Worm (Caenorhabditis elegans) whole organism, L2 larva: Measurements from ENCODE around the gene idh-1.

ENCODE experiments used
- C34F6.9 ChIP-seq: fragments of 150-350 bp; optimal IDR thresholded peaks from 2 replicates; lab custom pipeline; 2014; ENCODE audit warnings: missing biosample characterization, missing genetic modification characterization
- ama-1 ChIP-seq: fragments of 150-350 bp; optimal IDR thresholded peaks from 2 replicates; lab custom pipeline; 2018; ENCODE audit warnings: inconsistent platforms

DNA sequence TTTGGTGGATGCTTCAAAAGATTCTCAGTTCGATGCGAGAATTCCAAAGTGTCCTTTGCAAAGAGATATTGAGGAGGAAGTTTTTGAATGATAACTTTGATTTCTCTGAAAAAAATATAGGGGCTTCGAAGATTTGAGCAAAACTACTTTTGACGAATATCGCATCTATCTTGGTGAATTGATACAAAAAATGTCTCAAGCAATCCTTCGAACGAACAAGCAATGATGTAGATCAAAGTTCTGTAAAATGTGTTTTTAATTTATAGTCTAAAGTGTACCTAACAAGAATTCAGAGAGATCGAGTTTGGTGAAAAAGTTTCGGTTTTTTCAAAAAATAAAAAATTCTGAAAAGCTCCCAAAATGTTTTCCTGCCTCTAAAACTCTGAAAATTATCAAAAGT is 43.6 kb downstream of the idh-1 start, which contains the start of gene F56D5.3:
- no peak for TF ChIP-seq C34F6.9 (tag; lab: Kevin White, UChicago)
- no peak for TF ChIP-seq ama-1 (lab: Kevin White, UChicago)
